Fruit fly (Drosophila melanogaster) whole organism, embryonic: ENCODE results near the gene Pgant2.

Source experiments
- CG10366 ChIP-seq: fragments of 200-800 bp; sonication (Bioruptor generic); IDR thresholded peaks from 2 replicates; pipeline ENCODE4 v1.3.6; 2022; ENCODE audit warnings: missing biosample characterization, missing genetic modification characterization
- Dp ChIP-seq: fragments of 200-800 bp; sonication (Bioruptor generic); optimal IDR thresholded peaks from 2 replicates; lab custom pipeline; 2018; ENCODE audit warnings: missing biosample characterization, mild to moderate bottlenecking, missing genetic modification characterization, moderate library complexity
- Mad ChIP-seq: fragments of 200-800 bp; sonication (Bioruptor generic); optimal IDR thresholded peaks from 2 replicates; lab custom pipeline; 2016; ENCODE audit warnings: missing biosample characterization, missing genetic modification characterization
- Neu2 ChIP-seq: fragments of 200-800 bp; sonication (Bioruptor generic); optimal IDR thresholded peaks from 3 replicates; lab custom pipeline; 2016; ENCODE audit warnings: missing biosample characterization, missing genetic modification characterization, borderline replicate concordance
- Nf-YC ChIP-seq: fragments of 200-800 bp; optimal IDR thresholded peaks from 3 replicates; lab custom pipeline; 2019; ENCODE audit warnings: missing biosample characterization, mild to moderate bottlenecking, missing genetic modification characterization, moderate library complexity
- NfI ChIP-seq: fragments of 200-800 bp; sonication (Bioruptor generic); optimal IDR thresholded peaks from 3 replicates; lab custom pipeline; 2018; ENCODE audit warnings: missing biosample characterization, mild to moderate bottlenecking, missing genetic modification characterization, moderate library complexity
- Trl ChIP-seq, 3 experiments: fragments of >200 bp in 2 of 3; fragments of 200-800 bp in 1 of 3; sonication (Bioruptor generic) in 1 of 3; optimal IDR thresholded peaks; 2 replicates in 1 of 3; 3 replicates in 2 of 3; lab custom pipeline; 2016 to 2017; ENCODE audit warnings: missing biosample characterization in 1 of 3, missing genetic modification characterization in 1 of 3
- caup ChIP-seq: fragments of 200-800 bp; sonication (Bioruptor generic); optimal IDR thresholded peaks from 3 replicates; lab custom pipeline; 2017; ENCODE audit warnings: missing biosample characterization, mild to moderate bottlenecking, missing genetic modification characterization, moderate library complexity; ENCODE audit not compliant: severe bottlenecking
- unc-4 ChIP-seq: fragments of 200-800 bp; sonication (Bioruptor generic); IDR thresholded peaks from 2 replicates; pipeline ENCODE4 v1.3.6; 2022; ENCODE audit warnings: missing biosample characterization, missing genetic modification characterization; ENCODE audit not compliant: partially characterized antibody

- no peak for TF ChIP-seq Mad (GFP tag; lab: Kevin White, UChicago)
- no peak for TF ChIP-seq unc-4 (GFP tag; lab: Robert Waterston, UW)
- TF ChIP-seq Trl (optimal IDR thresholded peaks at IDR 0.05; lab: Kevin White, UChicago) = no peak
- TF ChIP-seq Trl (GFP tag; optimal IDR thresholded peaks at IDR 0.05; lab: Kevin White, UChicago) = no peak
- TF ChIP-seq NfI (GFP tag; lab: Kevin White, UChicago) = no peak
- no peak for TF ChIP-seq CG10366
- no peak for TF ChIP-seq Nf-YC
- TF ChIP-seq Neu2 = no peak
- no peak for TF ChIP-seq caup (GFP tag; lab: Kevin White, UChicago)
- TF ChIP-seq Dp (GFP tag; lab: Kevin White, UChicago) = no peak
These were observed 9.8 kb downstream of the Pgant2 start, which contains the start of gene CG31952 for dm6 chr2L:3416527-3417304.
